Fruit fly (Drosophila melanogaster) whole organism, embryonic: ENCODE data around the gene CG32647.

Source experiments
- Abd-B ChIP-seq: fragments of 200-800 bp; sonication (Bioruptor generic); optimal IDR thresholded peaks from 2 replicates; lab custom pipeline; 2018; ENCODE audit warnings: missing biosample characterization, mild to moderate bottlenecking, missing genetic modification characterization, moderate library complexity
- Antp ChIP-seq: fragments of 200-800 bp; sonication (Bioruptor generic); optimal IDR thresholded peaks from 3 replicates; lab custom pipeline; 2016; ENCODE audit warnings: missing biosample characterization, missing genetic modification characterization
- Atf6 ChIP-seq: fragments of 200-800 bp; sonication (Bioruptor generic); IDR thresholded peaks from 2 replicates; pipeline ENCODE4 v1.3.6; 2022; ENCODE audit warnings: missing biosample characterization, missing genetic modification characterization
- Bgb ChIP-seq: fragments of 200-800 bp; sonication (Bioruptor generic); IDR thresholded peaks from 2 replicates; pipeline ENCODE4 v1.3.6; 2022; ENCODE audit warnings: missing biosample characterization, missing genetic modification characterization; ENCODE audit not compliant: partially characterized antibody
- CG10147 ChIP-seq: fragments of 200-800 bp; sonication (Bioruptor generic); optimal IDR thresholded peaks from 2 replicates; lab custom pipeline; 2019; ENCODE audit warnings: missing biosample characterization, mild to moderate bottlenecking, missing genetic modification characterization, moderate library complexity
- CG10462 ChIP-seq: fragments of 200-800 bp; sonication (Bioruptor generic); optimal IDR thresholded peaks from 2 replicates; lab custom pipeline; 2016; ENCODE audit warnings: missing biosample characterization, missing genetic modification characterization
- CG12104 ChIP-seq: fragments of 200-800 bp; sonication (Bioruptor generic); optimal IDR thresholded peaks from 3 replicates; lab custom pipeline; 2016; ENCODE audit warnings: missing biosample characterization, missing genetic modification characterization
- CG13894 ChIP-seq: fragments of 200-800 bp; sonication (Bioruptor generic); optimal IDR thresholded peaks from 3 replicates; lab custom pipeline; 2018; ENCODE audit warnings: missing biosample characterization, mild to moderate bottlenecking, missing genetic modification characterization, moderate library complexity
- CG15011 ChIP-seq: fragments of 200-800 bp; sonication (Bioruptor generic); optimal IDR thresholded peaks from 3 replicates; lab custom pipeline; 2018; ENCODE audit warnings: missing biosample characterization, mild to moderate bottlenecking, missing genetic modification characterization
- CG1602 ChIP-seq: fragments of 200-800 bp; sonication (Bioruptor generic); optimal IDR thresholded peaks from 3 replicates; lab custom pipeline; 2016; ENCODE audit warnings: missing biosample characterization, missing genetic modification characterization
- CG17359 ChIP-seq: fragments of 200-800 bp; sonication (Bioruptor generic); optimal IDR thresholded peaks from 3 replicates; lab custom pipeline; 2018; ENCODE audit warnings: missing biosample characterization, mild to moderate bottlenecking, missing genetic modification characterization, moderate library complexity
- CG18262 ChIP-seq: fragments of 200-800 bp; optimal IDR thresholded peaks from 3 replicates; lab custom pipeline; 2019; ENCODE audit warnings: missing biosample characterization, mild to moderate bottlenecking, missing genetic modification characterization, moderate library complexity
- CG3065 ChIP-seq: fragments of 200-800 bp; sonication (Bioruptor generic); optimal IDR thresholded peaks from 2 replicates; lab custom pipeline; 2016; ENCODE audit warnings: missing biosample characterization, missing genetic modification characterization
- CG32532 ChIP-seq: fragments of 200-800 bp; sonication (Bioruptor generic); IDR thresholded peaks from 2 replicates; pipeline ENCODE4 v1.3.6; 2022; ENCODE audit warnings: missing biosample characterization, missing genetic modification characterization
- CG33213 ChIP-seq: fragments of 200-800 bp; sonication (Bioruptor generic); optimal IDR thresholded peaks from 3 replicates; lab custom pipeline; 2016; ENCODE audit warnings: missing biosample characterization, missing genetic modification characterization
- CG34422 ChIP-seq: fragments of 200-800 bp; sonication (Bioruptor generic); IDR thresholded peaks from 3 replicates; pipeline ENCODE4 v1.3.6; 2022; ENCODE audit warnings: missing biosample characterization, missing genetic modification characterization
- CG3847 ChIP-seq: fragments of 200-800 bp; sonication (Bioruptor generic); IDR thresholded peaks from 2 replicates; pipeline ENCODE4 v1.3.6; 2022; ENCODE audit warnings: missing biosample characterization, missing genetic modification characterization
- CG4707 ChIP-seq: fragments of 200-800 bp; sonication (Bioruptor generic); optimal IDR thresholded peaks from 2 replicates; lab custom pipeline; 2018; ENCODE audit warnings: missing biosample characterization, mild to moderate bottlenecking, missing genetic modification characterization, moderate library complexity
- CG4730 ChIP-seq: fragments of 200-800 bp; sonication (Bioruptor generic); IDR thresholded peaks from 2 replicates; pipeline ENCODE4 v1.3.6; 2022; ENCODE audit warnings: missing biosample characterization, missing genetic modification characterization
- CG7357 ChIP-seq: fragments of 200-800 bp; sonication (Bioruptor generic); IDR thresholded peaks from 3 replicates; pipeline ENCODE4 v1.3.6; 2022; ENCODE audit warnings: missing biosample characterization, missing genetic modification characterization
- CG7839 ChIP-seq: fragments of 200-800 bp; sonication (Bioruptor generic); optimal IDR thresholded peaks from 3 replicates; lab custom pipeline; 2018; ENCODE audit warnings: missing biosample characterization, mild to moderate bottlenecking, missing genetic modification characterization, moderate library complexity
- Doc3 ChIP-seq: fragments of 200-800 bp; sonication (Bioruptor generic); IDR thresholded peaks from 3 replicates; pipeline ENCODE4 v1.3.6; 2022; ENCODE audit warnings: missing biosample characterization, missing genetic modification characterization; ENCODE audit not compliant: partially characterized antibody
- Dref ChIP-seq: fragments of 200-800 bp; sonication (Bioruptor generic); IDR thresholded peaks from 2 replicates; pipeline ENCODE4 v1.3.6; 2022; ENCODE audit warnings: missing biosample characterization, missing genetic modification characterization
- E2f1 ChIP-seq: fragments of 200-800 bp; sonication (Bioruptor generic); IDR thresholded peaks from 2 replicates; pipeline ENCODE4 v1.3.6; 2022; ENCODE audit warnings: missing biosample characterization, missing genetic modification characterization
- GATAe ChIP-seq: fragments of 200-800 bp; sonication (Bioruptor generic); conservative IDR thresholded peaks from 2 replicates; pipeline ENCODE4 v1.3.6; 2022; ENCODE audit warnings: missing biosample characterization, missing genetic modification characterization
- Hr39 ChIP-seq: fragments of >200 bp; optimal IDR thresholded peaks from 2 replicates; lab custom pipeline; 2017
- Lhr ChIP-seq: fragments of 200-800 bp; sonication (Bioruptor generic); optimal IDR thresholded peaks from 3 replicates; lab custom pipeline; 2017; ENCODE audit warnings: mild to moderate bottlenecking, missing biosample characterization, missing genetic modification reagents, missing genetic modification characterization
- NFAT ChIP-seq: fragments of 200-800 bp; sonication (Bioruptor generic); IDR thresholded peaks from 2 replicates; pipeline ENCODE4 v1.3.6; 2022; ENCODE audit warnings: missing biosample characterization, missing genetic modification characterization
- Neu2 ChIP-seq: fragments of 200-800 bp; sonication (Bioruptor generic); optimal IDR thresholded peaks from 3 replicates; lab custom pipeline; 2016; ENCODE audit warnings: missing biosample characterization, missing genetic modification characterization, borderline replicate concordance
- Opbp ChIP-seq: fragments of 200-800 bp; sonication (Bioruptor generic); IDR thresholded peaks from 3 replicates; pipeline ENCODE4 v1.3.6; 2022; ENCODE audit warnings: missing biosample characterization, missing genetic modification characterization; ENCODE audit not compliant: partially characterized antibody
- Taf1 ChIP-seq: fragments of 200-800 bp; sonication (Bioruptor generic); IDR thresholded peaks from 2 replicates; pipeline ENCODE4 v1.3.6; 2022; ENCODE audit warnings: missing biosample characterization, missing genetic modification characterization
- Trl ChIP-seq, 3 experiments: fragments of >200 bp in 2 of 3; fragments of 200-800 bp in 1 of 3; sonication (Bioruptor generic) in 1 of 3; optimal IDR thresholded peaks; 2 replicates in 1 of 3; 3 replicates in 2 of 3; lab custom pipeline; 2016 to 2017; ENCODE audit warnings: missing biosample characterization in 1 of 3, missing genetic modification characterization in 1 of 3
- ab ChIP-seq: fragments of 200-800 bp; sonication (Bioruptor generic); optimal IDR thresholded peaks from 2 replicates; lab custom pipeline; 2016; ENCODE audit warnings: missing biosample characterization, missing genetic modification characterization
- ap ChIP-seq: fragments of 200-800 bp; sonication (Bioruptor generic); IDR thresholded peaks from 2 replicates; pipeline ENCODE4 v1.3.6; 2022; ENCODE audit warnings: missing biosample characterization, missing genetic modification characterization
- ash1 ChIP-seq: fragments of 200-800 bp; sonication (Bioruptor generic); optimal IDR thresholded peaks from 2 replicates; lab custom pipeline; 2018; ENCODE audit warnings: missing biosample characterization, mild to moderate bottlenecking, missing genetic modification characterization
- cad ChIP-seq: fragments of >200 bp; optimal IDR thresholded peaks from 2 replicates; lab custom pipeline; 2017; ENCODE audit warnings: missing biosample characterization, missing genetic modification characterization
- chif ChIP-seq, 2 experiments: fragments of 200-800 bp; sonication (Bioruptor generic); optimal IDR thresholded peaks; 3 replicates each; lab custom pipeline; 2016; ENCODE audit warnings: missing biosample characterization in 2 of 2, missing genetic modification characterization in 2 of 2
- crol ChIP-seq: fragments of 200-800 bp; sonication (Bioruptor generic); IDR thresholded peaks from 2 replicates; pipeline ENCODE4 v1.3.6; 2022; ENCODE audit warnings: missing biosample characterization, missing genetic modification characterization
- ftz-f1 ChIP-seq: fragments of 200-800 bp; sonication (Bioruptor generic); optimal IDR thresholded peaks from 2 replicates; lab custom pipeline; 2016; ENCODE audit warnings: missing biosample characterization, missing genetic modification characterization
- gsb ChIP-seq: fragments of 200-800 bp; sonication (Bioruptor generic); IDR thresholded peaks from 2 replicates; pipeline ENCODE4 v1.3.6; 2022; ENCODE audit warnings: missing biosample characterization, missing genetic modification characterization
- gsb-n ChIP-seq: fragments of 200-800 bp; sonication (Bioruptor generic); optimal IDR thresholded peaks from 3 replicates; lab custom pipeline; 2018; ENCODE audit warnings: missing biosample characterization, mild to moderate bottlenecking, missing genetic modification characterization
- inv ChIP-seq: fragments of 200-800 bp; sonication (Bioruptor generic); IDR thresholded peaks from 2 replicates; pipeline ENCODE4 v1.3.6; 2022; ENCODE audit warnings: missing biosample characterization, missing genetic modification characterization; ENCODE audit not compliant: partially characterized antibody
- jumu ChIP-seq: fragments of 200-800 bp; sonication (Bioruptor generic); optimal IDR thresholded peaks from 3 replicates; lab custom pipeline; 2016; ENCODE audit warnings: missing biosample characterization, missing genetic modification characterization
- lov ChIP-seq, 2 experiments: fragments of 200-800 bp in 1 of 2; fragments of >200 bp in 1 of 2; sonication (Bioruptor generic) in 1 of 2; IDR thresholded peaks in 1 of 2; optimal IDR thresholded peaks in 1 of 2; 2 replicates in 1 of 2; 3 replicates in 1 of 2; pipeline versions ENCODE4 v1.3.6 to Lab custom; 2017 to 2022; ENCODE audit warnings: missing biosample characterization in 1 of 2, missing genetic modification characterization in 1 of 2
- run ChIP-seq: fragments of 200-800 bp; sonication (Bioruptor generic); optimal IDR thresholded peaks from 3 replicates; lab custom pipeline; 2018; ENCODE audit warnings: missing biosample characterization, mild to moderate bottlenecking, missing genetic modification characterization
- unpg ChIP-seq: fragments of 200-800 bp; sonication (Bioruptor generic); optimal IDR thresholded peaks from 3 replicates; lab custom pipeline; 2018; ENCODE audit warnings: missing biosample characterization, mild to moderate bottlenecking, missing genetic modification characterization, moderate library complexity
- zen ChIP-seq: fragments of 200-800 bp; sonication (Bioruptor generic); optimal IDR thresholded peaks from 3 replicates; lab custom pipeline; 2018; ENCODE audit warnings: missing biosample characterization, mild to moderate bottlenecking, missing genetic modification characterization, moderate library complexity

The CG32647 gene

DNA sequence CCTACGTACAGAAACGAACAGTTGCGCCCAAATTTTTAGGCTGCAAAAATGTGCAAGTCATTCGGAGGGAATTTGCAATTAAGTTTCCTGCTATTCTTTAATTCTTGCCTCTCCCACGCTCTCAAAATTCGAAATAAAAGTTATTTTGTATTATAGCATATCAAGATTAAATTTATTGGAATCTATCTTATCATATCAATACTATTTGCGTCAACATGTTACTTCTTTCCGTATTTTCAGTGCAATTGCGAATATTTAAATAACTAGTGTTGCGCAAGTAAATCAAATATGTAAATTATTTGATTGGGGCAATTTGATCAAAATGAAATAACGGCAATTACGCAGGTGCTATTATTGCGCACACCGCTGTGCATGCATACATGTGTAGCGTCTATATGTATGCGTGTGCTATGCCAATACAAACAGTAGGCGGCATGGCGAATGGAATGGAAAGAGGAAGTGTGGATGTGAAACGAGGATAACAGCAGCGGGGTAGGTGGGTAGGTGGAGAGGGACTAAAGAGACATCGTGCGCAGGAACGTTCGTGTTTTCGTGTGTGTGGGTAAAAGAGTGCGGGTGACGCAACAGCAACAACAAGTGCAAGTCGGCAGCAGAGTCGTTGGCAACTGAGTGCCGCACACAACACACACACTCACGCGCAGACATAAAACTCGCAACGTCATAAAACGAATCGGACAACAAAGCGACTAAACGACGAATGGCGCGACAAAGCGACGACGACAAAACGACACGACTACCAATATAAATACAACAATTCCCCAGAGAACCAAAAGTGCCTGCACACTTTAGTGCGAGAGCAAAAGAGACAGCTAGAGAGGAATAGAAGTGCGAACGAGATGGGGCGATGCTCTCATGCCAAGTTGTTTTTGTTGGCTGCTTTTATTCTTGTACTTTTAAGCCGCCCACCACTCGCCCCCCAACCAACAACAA is 49.0 kb downstream of the CG32647 start (continued):
- TF ChIP-seq cad (peak; percentile 86), gsb (peak; percentile 88), ab (GFP tag; lab: Kevin White, UChicago) (peak; percentile 84), Antp (GFP tag; lab: Kevin White, UChicago) (peak; percentile 86), CG10462 (GFP tag; lab: Kevin White, UChicago) (peak; percentile 84), CG34422 (GFP tag; lab: Robert Waterston, UW) (peak; percentile 81), CG13894 (tag; lab: Kevin White, UChicago) (peak; percentile 74), GATAe (GFP tag; lab: Robert Waterston, UW) (0 out of 2 replicates have a peak, but pooled peaks have one; percentile 36), Opbp (no peak), CG12104 (GFP tag; lab: Kevin White, UChicago) (peak; percentile 98), Hr39 (no peak), CG4730 (GFP tag; lab: Robert Waterston, UW) (peak; percentile 82), CG33213 (GFP tag; lab: Kevin White, UChicago) (peak; percentile 92), inv (GFP tag; lab: Robert Waterston, UW) (no peak), CG7357 (peak; percentile 83; the same call in 2 of the 3 replicates), ap (GFP tag; lab: Robert Waterston, UW) (no peak; the same call in none of the 2 replicates), jumu (GFP tag; lab: Kevin White, UChicago) (peak; percentile 87), CG3847 (peak; percentile 83), CG1602 (GFP tag; lab: Kevin White, UChicago) (peak; percentile 93), lov (optimal IDR thresholded peaks at IDR 0.05; lab: Kevin White, UChicago) (no peak), lov (GFP tag; IDR thresholded peaks at IDR 0.05; lab: Robert Waterston, UW) (no peak), Abd-B (peak; percentile 93), Bgb (no peak), CG32532 (GFP tag; lab: Robert Waterston, UW) (peak; percentile 75), CG17359 (tag; lab: Kevin White, UChicago) (peak; percentile 89), crol (GFP tag; lab: Robert Waterston, UW) (peak; percentile 99), NFAT (GFP tag; lab: Robert Waterston, UW) (peak; percentile 53; the same call in 1 of the 2 replicates), gsb-n (peak; percentile 88), run (tag; lab: Kevin White, UChicago) (peak; percentile 79), unpg (GFP tag; lab: Kevin White, UChicago) (peak; percentile 89), ftz-f1 (no peak), CG18262 (tag; lab: Kevin White, UChicago) (peak; percentile 98), CG3065 (GFP tag; lab: Kevin White, UChicago) (peak; percentile 89), Taf1 (GFP tag; lab: Robert Waterston, UW) (peak; percentile 53), Lhr (GFP tag; lab: Kevin White, UChicago) (peak; percentile 88), Dref (no peak), chif (GFP tag; optimal IDR thresholded peaks at IDR 0.05; lab: Kevin White, UChicago) (peak; percentile 88 to 93), CG15011 (GFP tag; lab: Kevin White, UChicago) (peak; percentile 95), E2f1 (peak; percentile 66), CG4707 (peak; percentile 67), Trl (optimal IDR thresholded peaks at IDR 0.05; lab: Kevin White, UChicago) (peak; percentile 4 to 51), Trl (GFP tag; optimal IDR thresholded peaks at IDR 0.05; lab: Kevin White, UChicago) (peak; percentile 86), Neu2 (GFP tag; lab: Kevin White, UChicago) (peak; percentile 42), Atf6 (GFP tag; lab: Robert Waterston, UW) (peak; percentile 74), CG7839 (tag; lab: Kevin White, UChicago) (peak; percentile 98), CG10147 (GFP tag; lab: Kevin White, UChicago) (peak; percentile 94), ash1 (GFP tag; lab: Kevin White, UChicago) (no peak), Doc3 (GFP tag; lab: Robert Waterston, UW) (no peak), zen (peak; percentile 88)
